Fruit fly (Drosophila melanogaster) whole organism, embryonic: ENCODE results near the gene CG10301.

Experiments
- ATbp ChIP-seq: fragments of 200-800 bp; sonication (Bioruptor generic); optimal IDR thresholded peaks from 2 replicates; lab custom pipeline; 2017; ENCODE audit warnings: missing biosample characterization, mild to moderate bottlenecking, missing genetic modification characterization, missing genetic modification reagents
- Antp ChIP-seq: fragments of 200-800 bp; sonication (Bioruptor generic); optimal IDR thresholded peaks from 3 replicates; lab custom pipeline; 2016; ENCODE audit warnings: missing biosample characterization, missing genetic modification characterization
- BtbVII ChIP-seq: fragments of 200-800 bp; sonication (Bioruptor generic); optimal IDR thresholded peaks from 3 replicates; lab custom pipeline; 2017; ENCODE audit warnings: missing biosample characterization, mild to moderate bottlenecking, missing genetic modification characterization
- C15 ChIP-seq: fragments of 200-800 bp; sonication (Bioruptor generic); IDR thresholded peaks from 3 replicates; pipeline ENCODE4 v1.3.6; 2022; ENCODE audit warnings: missing biosample characterization, missing genetic modification characterization
- CG10321 ChIP-seq: fragments of 200-800 bp; sonication (Bioruptor generic); IDR thresholded peaks from 2 replicates; pipeline ENCODE4 v1.3.6; 2022; ENCODE audit warnings: missing biosample characterization, missing genetic modification characterization
- CG10543 ChIP-seq: fragments of 200-800 bp; sonication (Bioruptor generic); optimal IDR thresholded peaks from 3 replicates; lab custom pipeline; 2017; ENCODE audit warnings: missing biosample characterization, mild to moderate bottlenecking, missing genetic modification characterization, moderate library complexity
- CG10979 ChIP-seq: fragments of 200-800 bp; sonication (Bioruptor generic); optimal IDR thresholded peaks from 2 replicates; lab custom pipeline; 2018; ENCODE audit warnings: missing biosample characterization, mild to moderate bottlenecking, missing genetic modification characterization, moderate library complexity
- CG16813 ChIP-seq: fragments of 200-800 bp; sonication (Bioruptor generic); IDR thresholded peaks from 3 replicates; pipeline ENCODE4 v1.3.6; 2022; ENCODE audit warnings: missing biosample characterization, missing genetic modification characterization; ENCODE audit not compliant: partially characterized antibody
- CG2712 ChIP-seq: fragments of 200-800 bp; optimal IDR thresholded peaks from 3 replicates; lab custom pipeline; 2019; ENCODE audit warnings: missing biosample characterization, mild to moderate bottlenecking, missing genetic modification characterization, moderate library complexity
- CG30020 ChIP-seq: fragments of 200-800 bp; optimal IDR thresholded peaks from 2 replicates; lab custom pipeline; 2019; ENCODE audit warnings: missing biosample characterization, mild to moderate bottlenecking, missing genetic modification characterization, moderate library complexity
- CG32772 ChIP-seq: fragments of 200-800 bp; sonication (Bioruptor generic); IDR thresholded peaks from 2 replicates; pipeline ENCODE4 v1.3.6; 2022; ENCODE audit warnings: missing biosample characterization, missing genetic modification characterization
- CG33213 ChIP-seq: fragments of 200-800 bp; sonication (Bioruptor generic); optimal IDR thresholded peaks from 3 replicates; lab custom pipeline; 2016; ENCODE audit warnings: missing biosample characterization, missing genetic modification characterization
- CG34376 ChIP-seq: fragments of 200-800 bp; sonication (Bioruptor generic); optimal IDR thresholded peaks from 2 replicates; lab custom pipeline; 2018; ENCODE audit warnings: missing biosample characterization, mild to moderate bottlenecking, missing genetic modification characterization
- CG3847 ChIP-seq: fragments of 200-800 bp; sonication (Bioruptor generic); IDR thresholded peaks from 2 replicates; pipeline ENCODE4 v1.3.6; 2022; ENCODE audit warnings: missing biosample characterization, missing genetic modification characterization
- CG6813 ChIP-seq: fragments of 200-800 bp; sonication (Bioruptor generic); optimal IDR thresholded peaks from 2 replicates; lab custom pipeline; 2017; ENCODE audit warnings: missing biosample characterization, missing genetic modification characterization, mild to moderate bottlenecking, moderate library complexity, missing genetic modification reagents
- CG7745 ChIP-seq: fragments of 200-800 bp; sonication (Bioruptor generic); optimal IDR thresholded peaks from 2 replicates; lab custom pipeline; 2018; ENCODE audit warnings: missing biosample characterization, mild to moderate bottlenecking, missing genetic modification characterization, moderate library complexity
- CG8388 ChIP-seq: fragments of 200-800 bp; sonication (Bioruptor generic); optimal IDR thresholded peaks from 2 replicates; lab custom pipeline; 2019; ENCODE audit warnings: missing biosample characterization, mild to moderate bottlenecking, missing genetic modification characterization, moderate library complexity
- CrebB ChIP-seq: fragments of 200-800 bp; sonication (Bioruptor generic); optimal IDR thresholded peaks from 3 replicates; lab custom pipeline; 2018; ENCODE audit warnings: missing biosample characterization, mild to moderate bottlenecking, missing genetic modification characterization
- D ChIP-seq, 2 experiments: fragments of 200-800 bp in 1 of 2; fragments of >200 bp in 1 of 2; sonication (Bioruptor generic) in 1 of 2; optimal IDR thresholded peaks; 2 replicates in 1 of 2; 3 replicates in 1 of 2; lab custom pipeline; 2017; ENCODE audit warnings: mild to moderate bottlenecking in 1 of 2, missing biosample characterization in 1 of 2, missing genetic modification characterization in 1 of 2, missing genetic modification reagents in 1 of 2
- D19A ChIP-seq: fragments of 200-800 bp; optimal IDR thresholded peaks from 3 replicates; lab custom pipeline; 2019; ENCODE audit warnings: missing biosample characterization, mild to moderate bottlenecking, missing genetic modification characterization, moderate library complexity
- Deaf1 ChIP-seq: fragments of 200-800 bp; optimal IDR thresholded peaks from 3 replicates; lab custom pipeline; 2019; ENCODE audit warnings: missing biosample characterization, mild to moderate bottlenecking, missing genetic modification characterization, moderate library complexity
- Dip2 ChIP-seq: fragments of 200-800 bp; sonication (Bioruptor generic); IDR thresholded peaks from 2 replicates; pipeline ENCODE4 v1.3.6; 2022; ENCODE audit warnings: missing biosample characterization, missing genetic modification characterization
- Dp ChIP-seq: fragments of 200-800 bp; sonication (Bioruptor generic); optimal IDR thresholded peaks from 2 replicates; lab custom pipeline; 2018; ENCODE audit warnings: missing biosample characterization, mild to moderate bottlenecking, missing genetic modification characterization, moderate library complexity
- E2f1 ChIP-seq: fragments of 200-800 bp; sonication (Bioruptor generic); IDR thresholded peaks from 2 replicates; pipeline ENCODE4 v1.3.6; 2022; ENCODE audit warnings: missing biosample characterization, missing genetic modification characterization
- ERR ChIP-seq: fragments of 200-800 bp; sonication (Bioruptor generic); optimal IDR thresholded peaks from 2 replicates; lab custom pipeline; 2016; ENCODE audit warnings: missing biosample characterization, missing genetic modification characterization
- Ets65A ChIP-seq: fragments of 200-800 bp; sonication (Bioruptor generic); peaks from one replicate; lab custom pipeline; 2016; ENCODE audit warnings: missing biosample characterization, missing genetic modification characterization
- GATAe ChIP-seq: fragments of 200-800 bp; sonication (Bioruptor generic); conservative IDR thresholded peaks from 2 replicates; pipeline ENCODE4 v1.3.6; 2022; ENCODE audit warnings: missing biosample characterization, missing genetic modification characterization
- Hmx ChIP-seq: fragments of 200-800 bp; sonication (Bioruptor generic); optimal IDR thresholded peaks from 2 replicates; lab custom pipeline; 2016; ENCODE audit warnings: missing biosample characterization, missing genetic modification characterization
- Jarid2 ChIP-seq: fragments of 200-800 bp; sonication (Bioruptor generic); optimal IDR thresholded peaks from 3 replicates; lab custom pipeline; 2017; ENCODE audit warnings: mild to moderate bottlenecking, missing biosample characterization, missing genetic modification reagents, missing genetic modification characterization
- Mad ChIP-seq: fragments of 200-800 bp; sonication (Bioruptor generic); optimal IDR thresholded peaks from 2 replicates; lab custom pipeline; 2016; ENCODE audit warnings: missing biosample characterization, missing genetic modification characterization
- Mrtf ChIP-seq: fragments of 200-800 bp; sonication (Bioruptor generic); IDR thresholded peaks from 3 replicates; pipeline ENCODE4 v1.3.6; 2022; ENCODE audit warnings: missing biosample characterization, missing genetic modification characterization
- Myb ChIP-seq: fragments of 200-800 bp; sonication (Bioruptor generic); optimal IDR thresholded peaks from 2 replicates; lab custom pipeline; 2016; ENCODE audit warnings: missing biosample characterization, missing genetic modification characterization
- NC2α ChIP-seq: fragments of 200-800 bp; sonication (Bioruptor generic); optimal IDR thresholded peaks from 2 replicates; lab custom pipeline; 2016; ENCODE audit warnings: missing biosample characterization, missing genetic modification characterization
- Poxn ChIP-seq: fragments of 200-800 bp; sonication (Bioruptor generic); IDR thresholded peaks from 2 replicates; pipeline ENCODE4 v1.3.6; 2022; ENCODE audit warnings: missing biosample characterization, missing genetic modification characterization
- Rx ChIP-seq: fragments of 200-800 bp; sonication (Bioruptor generic); IDR thresholded peaks from 2 replicates; pipeline ENCODE4 v1.3.6; 2022; ENCODE audit warnings: missing biosample characterization, missing genetic modification characterization
- Sox102F ChIP-seq: fragments of 200-800 bp; sonication (Bioruptor generic); optimal IDR thresholded peaks from 2 replicates; lab custom pipeline; 2018; ENCODE audit warnings: missing biosample characterization, mild to moderate bottlenecking, missing genetic modification characterization, moderate library complexity
- aop ChIP-seq: fragments of 200-800 bp; sonication (Bioruptor generic); IDR thresholded peaks from 2 replicates; pipeline ENCODE4 v1.3.6; 2022; ENCODE audit warnings: missing biosample characterization, missing genetic modification characterization
- cato ChIP-seq: fragments of 200-800 bp; sonication (Bioruptor generic); optimal IDR thresholded peaks from 2 replicates; lab custom pipeline; 2016; ENCODE audit warnings: missing biosample characterization, missing genetic modification characterization, borderline replicate concordance
- caup ChIP-seq: fragments of 200-800 bp; sonication (Bioruptor generic); optimal IDR thresholded peaks from 3 replicates; lab custom pipeline; 2017; ENCODE audit warnings: missing biosample characterization, mild to moderate bottlenecking, missing genetic modification characterization, moderate library complexity; ENCODE audit not compliant: severe bottlenecking
- dysf ChIP-seq: fragments of 200-800 bp; sonication (Bioruptor generic); IDR thresholded peaks from 3 replicates; pipeline ENCODE4 v1.3.6; 2022; ENCODE audit warnings: missing biosample characterization, missing genetic modification characterization
- fd96Cb ChIP-seq: fragments of 200-800 bp; sonication (Bioruptor generic); optimal IDR thresholded peaks from 2 replicates; lab custom pipeline; 2018; ENCODE audit warnings: missing biosample characterization, mild to moderate bottlenecking, missing genetic modification characterization, moderate library complexity
- fu2 ChIP-seq: fragments of 200-800 bp; sonication (Bioruptor generic); optimal IDR thresholded peaks from 2 replicates; lab custom pipeline; 2016; ENCODE audit warnings: missing biosample characterization, missing genetic modification characterization
- gcm ChIP-seq: fragments of 200-800 bp; sonication (Bioruptor generic); optimal IDR thresholded peaks from 2 replicates; lab custom pipeline; 2019; ENCODE audit warnings: missing biosample characterization, mild to moderate bottlenecking, missing genetic modification characterization, moderate library complexity
- jing ChIP-seq: fragments of 200-800 bp; sonication (Bioruptor generic); optimal IDR thresholded peaks from 2 replicates; lab custom pipeline; 2018; ENCODE audit warnings: missing biosample characterization, mild to moderate bottlenecking, missing genetic modification characterization
- mld ChIP-seq: fragments of 200-800 bp; sonication (Bioruptor generic); IDR thresholded peaks from 3 replicates; pipeline ENCODE4 v1.3.6; 2022; ENCODE audit warnings: missing biosample characterization, missing genetic modification characterization; ENCODE audit not compliant: partially characterized antibody
- sqz ChIP-seq: fragments of 200-800 bp; sonication (Bioruptor generic); optimal IDR thresholded peaks from 3 replicates; lab custom pipeline; 2018; ENCODE audit warnings: missing biosample characterization, mild to moderate bottlenecking, missing genetic modification characterization
- tap ChIP-seq: fragments of 200-800 bp; optimal IDR thresholded peaks from 3 replicates; lab custom pipeline; 2019; ENCODE audit warnings: missing biosample characterization, mild to moderate bottlenecking, missing genetic modification characterization, moderate library complexity
- twi ChIP-seq: fragments of 200-800 bp; optimal IDR thresholded peaks from 2 replicates; lab custom pipeline; 2019; ENCODE audit warnings: missing biosample characterization, mild to moderate bottlenecking, missing genetic modification characterization, moderate library complexity

The CG10301 gene

DNA sequence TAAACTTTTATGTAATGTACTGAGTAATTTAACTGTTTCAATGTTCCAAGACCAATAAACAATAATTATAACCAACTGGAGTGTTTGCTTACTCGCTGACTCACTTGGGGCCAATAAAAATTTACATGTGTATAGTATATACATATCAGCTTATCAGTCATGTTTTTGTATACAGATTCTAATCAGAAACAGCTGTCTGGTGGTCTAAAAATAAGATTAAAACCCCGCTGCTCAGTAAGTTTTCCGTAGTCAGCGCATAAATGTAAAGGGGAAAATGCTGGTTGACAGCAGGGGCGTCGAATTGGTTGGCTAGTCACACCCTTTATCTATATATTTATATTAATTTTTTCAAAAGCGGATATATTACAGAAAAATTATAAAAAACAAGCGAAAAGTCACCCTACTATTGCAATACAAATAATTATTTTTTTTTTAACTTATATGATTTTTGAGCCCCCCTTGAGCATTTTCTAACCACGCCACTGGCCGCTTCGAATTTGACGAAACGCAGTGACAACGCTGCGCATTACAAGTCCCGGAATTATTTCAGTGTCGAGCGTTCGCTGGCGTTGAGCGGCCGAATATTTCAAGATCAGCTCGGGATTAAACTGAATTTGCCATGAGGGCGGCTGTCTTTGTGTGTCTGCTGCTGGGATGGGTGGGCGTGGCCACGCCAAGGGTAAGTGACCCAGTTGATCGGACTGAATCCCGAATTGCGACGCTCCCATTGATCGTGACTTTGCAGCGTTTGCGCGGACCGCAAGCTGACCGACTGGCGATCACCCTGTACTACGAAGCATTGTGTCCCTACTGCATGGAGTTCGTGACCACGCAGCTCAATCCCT lies 31.4 kb upstream of the CG10301 start, which contains the start of gene GILT2 (continued):
- TF ChIP-seq twi (tag; lab: Kevin White, UChicago) = peak; percentile 76
- no peak for TF ChIP-seq ERR (GFP tag; lab: Kevin White, UChicago)
- TF ChIP-seq CG6813 (GFP tag; lab: Kevin White, UChicago) = peak; percentile 92
- TF ChIP-seq CG10543 = peak; percentile 89
- TF ChIP-seq fd96Cb = peak; percentile 93
- TF ChIP-seq E2f1 (GFP tag; lab: Robert Waterston, UW) = peak; percentile 88
- TF ChIP-seq D19A (tag; lab: Kevin White, UChicago) = peak; percentile 91
- TF ChIP-seq Rx (GFP tag; lab: Robert Waterston, UW) = peak; percentile 77
- peak; percentile 88 for TF ChIP-seq sqz (GFP tag; lab: Kevin White, UChicago)
- peak; percentile 76 for TF ChIP-seq C15 (GFP tag; lab: Robert Waterston, UW)
- TF ChIP-seq BtbVII (GFP tag; lab: Kevin White, UChicago) = peak; percentile 90
- TF ChIP-seq caup (GFP tag; lab: Kevin White, UChicago) = peak; percentile 93
- TF ChIP-seq tap (tag; lab: Kevin White, UChicago) = peak; percentile 87
- TF ChIP-seq CG10979 (tag; lab: Kevin White, UChicago) = peak; percentile 94
- TF ChIP-seq Hmx = no peak
- TF ChIP-seq CG8388 (GFP tag; lab: Kevin White, UChicago) = peak; percentile 89
- peak; percentile 55 for TF ChIP-seq jing (GFP tag; lab: Kevin White, UChicago)
- no peak for TF ChIP-seq Myb (GFP tag; lab: Kevin White, UChicago)
- TF ChIP-seq dysf = peak; percentile 95
- TF ChIP-seq GATAe (GFP tag; lab: Robert Waterston, UW) = peak; percentile 59
- peak; percentile 75 for TF ChIP-seq Mad (GFP tag; lab: Kevin White, UChicago)
- peak; percentile 55; the same call in 1 of the 2 replicates for TF ChIP-seq aop
- peak; percentile 71 for TF ChIP-seq Jarid2 (GFP tag; lab: Kevin White, UChicago)
- TF ChIP-seq D (optimal IDR thresholded peaks at IDR 0.05; lab: Kevin White, UChicago) = no peak
- TF ChIP-seq D (GFP tag; optimal IDR thresholded peaks at IDR 0.05; lab: Kevin White, UChicago) = peak; percentile 89
- peak; percentile 81 for TF ChIP-seq CG34376 (GFP tag; lab: Kevin White, UChicago)
- no peak for TF ChIP-seq CG7745
- TF ChIP-seq CG33213 (GFP tag; lab: Kevin White, UChicago) = peak; percentile 51
- TF ChIP-seq Dp (GFP tag; lab: Kevin White, UChicago) = no peak
- TF ChIP-seq fu2 (GFP tag; lab: Kevin White, UChicago) = peak; percentile 2
- TF ChIP-seq Deaf1 = peak; percentile 71
- no peak for TF ChIP-seq Dip2 (GFP tag; lab: Robert Waterston, UW)
- TF ChIP-seq cato (GFP tag; lab: Kevin White, UChicago) = peak; percentile 85
- TF ChIP-seq Ets65A (GFP tag; lab: Kevin White, UChicago) = peak; percentile 1
- peak; percentile 93 for TF ChIP-seq CG2712 (tag; lab: Kevin White, UChicago)
- no peak for TF ChIP-seq mld
- TF ChIP-seq Mrtf (GFP tag; lab: Robert Waterston, UW) = peak; percentile 87
- TF ChIP-seq Antp (GFP tag; lab: Kevin White, UChicago) = peak; percentile 25
- TF ChIP-seq CG30020 (tag; lab: Kevin White, UChicago) = peak; percentile 62
- TF ChIP-seq CG3847 (GFP tag; lab: Robert Waterston, UW) = peak; percentile 92
- TF ChIP-seq Poxn (GFP tag; lab: Robert Waterston, UW) = peak; percentile 50; the same call in 1 of the 2 replicates
- no peak for TF ChIP-seq CG16813 (GFP tag; lab: Robert Waterston, UW)
- peak; percentile 62; the same call in 1 of the 2 replicates for TF ChIP-seq CG10321 (GFP tag; lab: Robert Waterston, UW)
- peak; percentile 95 for TF ChIP-seq Sox102F (GFP tag; lab: Kevin White, UChicago)
- TF ChIP-seq CG32772 (GFP tag; lab: Robert Waterston, UW) = peak; percentile 90
- peak; percentile 96 for TF ChIP-seq gcm (GFP tag; lab: Kevin White, UChicago)
- no peak for TF ChIP-seq NC2α (GFP tag; lab: Kevin White, UChicago)
- TF ChIP-seq CrebB (tag; lab: Kevin White, UChicago) = peak; percentile 80
- peak; percentile 88 for TF ChIP-seq ATbp (GFP tag; lab: Kevin White, UChicago)
